Worm (Caenorhabditis elegans) whole organism, L4 larva: ENCODE measurements around the gene ins-5.

Experiments
- F44E2.7 ChIP-seq: fragments of 200-800 bp; sonication (Bioruptor generic); IDR thresholded peaks from 2 replicates; pipeline ENCODE4 v2.1.2; 2022; ENCODE audit warnings: missing genetic modification characterization, missing compliant biosample characterization
- F49E8.2 ChIP-seq: sonication (generic microtip); optimal IDR thresholded peaks from 2 replicates; lab custom pipeline; 2016; ENCODE audit warnings: missing compliant biosample characterization, mild to moderate bottlenecking, missing genetic modification characterization, borderline replicate concordance
- R02D3.7 ChIP-seq: fragments of 150-350 bp; sonication (generic microtip); optimal IDR thresholded peaks from 3 replicates; lab custom pipeline; 2014; ENCODE audit warnings: missing biosample characterization, missing genetic modification characterization
- T26A8.4 ChIP-seq: fragments of 200-800 bp; sonication (Bioruptor generic); IDR thresholded peaks from 2 replicates; pipeline ENCODE4 v1.3.6; 2022; ENCODE audit warnings: missing genetic modification characterization, missing compliant biosample characterization
- Y48G9A.11 ChIP-seq: fragments of 200-800 bp; sonication (Bioruptor generic); IDR thresholded peaks from 2 replicates; pipeline ENCODE4 v1.3.6; 2022; ENCODE audit warnings: missing genetic modification reagents, missing genetic modification characterization, missing compliant biosample characterization
- Y5F2A.4 ChIP-seq: fragments of 200-800 bp; sonication (Bioruptor generic); optimal IDR thresholded peaks from 2 replicates; lab custom pipeline; 2018; ENCODE audit warnings: mild to moderate bottlenecking, missing genetic modification characterization, missing compliant biosample characterization
- Y75B8A.6 ChIP-seq: fragments of 200-800 bp; sonication (Bioruptor generic); IDR thresholded peaks from 2 replicates; pipeline ENCODE4 v1.3.6; 2022; ENCODE audit warnings: missing genetic modification reagents, missing genetic modification characterization, missing compliant biosample characterization
- ZK337.2 ChIP-seq: fragments of 200-800 bp; sonication (Bioruptor generic); IDR thresholded peaks from 2 replicates; pipeline ENCODE4 v1.3.6; 2022; ENCODE audit warnings: missing genetic modification reagents, missing genetic modification characterization, missing compliant biosample characterization
- ZK546.5 ChIP-seq, 2 experiments: sonication (generic microtip); optimal IDR thresholded peaks; 2 replicates each; lab custom pipeline; 2017; ENCODE audit warnings: missing biosample characterization in 2 of 2, missing genetic modification characterization in 2 of 2
- aha-1 ChIP-seq: fragments of 150-350 bp; peaks from one replicate; lab custom pipeline; 2014; ENCODE audit warnings: missing biosample characterization, missing genetic modification characterization
- ama-1 ChIP-seq: fragments of 150-350 bp; optimal IDR thresholded peaks from 2 replicates; lab custom pipeline; 2014; ENCODE audit warnings: inconsistent platforms, mixed read lengths
- ceh-20 ChIP-seq: fragments of 200-800 bp; sonication (Bioruptor generic); IDR thresholded peaks from 2 replicates; pipeline ENCODE4 v1.3.6; 2022; ENCODE audit warnings: missing genetic modification reagents, missing genetic modification characterization, missing compliant biosample characterization
- ceh-44 ChIP-seq: fragments of 200-800 bp; sonication (Bioruptor generic); IDR thresholded peaks from 2 replicates; pipeline ENCODE4 v1.3.6; 2022; ENCODE audit warnings: missing genetic modification reagents, missing genetic modification characterization, missing compliant biosample characterization
- ceh-62 ChIP-seq: sonication (generic microtip); optimal IDR thresholded peaks from 2 replicates; lab custom pipeline; 2017; ENCODE audit warnings: missing biosample characterization, missing genetic modification characterization
- daf-16 ChIP-seq, 3 experiments: sonication (generic microtip); optimal IDR thresholded peaks; 2 replicates each; lab custom pipeline; 2016 to 2017; ENCODE audit warnings: missing genetic modification characterization in 3 of 3, missing genetic modification reagents in 3 of 3, mild to moderate bottlenecking in 2 of 3, missing compliant biosample characterization in 2 of 3, missing biosample characterization in 1 of 3, moderate library complexity in 1 of 3
- daf-19 ChIP-seq: fragments of 200-800 bp; sonication (Bioruptor generic); conservative IDR thresholded peaks from 2 replicates; pipeline ENCODE4 v1.3.6; 2022; ENCODE audit warnings: missing genetic modification characterization, missing compliant biosample characterization
- dmd-6 ChIP-seq: fragments of 200-800 bp; sonication (Bioruptor generic); IDR thresholded peaks from 2 replicates; pipeline ENCODE4 v1.3.6; 2022; ENCODE audit warnings: missing genetic modification reagents, missing genetic modification characterization, missing compliant biosample characterization
- dmd-9 ChIP-seq: fragments of 200-800 bp; sonication (Bioruptor generic); IDR thresholded peaks from 2 replicates; pipeline ENCODE4 v1.3.6; 2022; ENCODE audit warnings: missing genetic modification reagents, missing genetic modification characterization, missing compliant biosample characterization
- egl-27 ChIP-seq: sonication (generic microtip); optimal IDR thresholded peaks from 3 replicates; lab custom pipeline; 2017; ENCODE audit warnings: missing biosample characterization, missing genetic modification reagents, missing genetic modification characterization
- gei-8 ChIP-seq: fragments of 200-800 bp; sonication (Bioruptor generic); optimal IDR thresholded peaks from 2 replicates; lab custom pipeline; 2018; ENCODE audit warnings: mild to moderate bottlenecking, missing genetic modification characterization, missing compliant biosample characterization
- hif-1 ChIP-seq, 2 experiments: sonication (generic microtip); optimal IDR thresholded peaks; 2 replicates each; lab custom pipeline; 2016 to 2017; ENCODE audit warnings: missing compliant biosample characterization in 2 of 2, missing genetic modification characterization in 2 of 2, missing genetic modification reagents in 2 of 2, missing genotype in 2 of 2, mild to moderate bottlenecking in 1 of 2
- hlh-11 ChIP-seq: fragments of 200-800 bp; sonication (Bioruptor generic); optimal IDR thresholded peaks from 2 replicates; lab custom pipeline; 2018; ENCODE audit warnings: mild to moderate bottlenecking, missing genetic modification characterization, missing compliant biosample characterization
- jun-1 ChIP-seq: fragments of 150-350 bp; optimal IDR thresholded peaks from 2 replicates; lab custom pipeline; 2014; ENCODE audit warnings: missing biosample characterization, missing genetic modification reagents, missing genetic modification characterization
- lin-1 ChIP-seq: fragments of 200-800 bp; sonication (Bioruptor generic); IDR thresholded peaks from 2 replicates; pipeline ENCODE4 v1.3.6; 2022; ENCODE audit warnings: missing genetic modification reagents, missing genetic modification characterization, missing compliant biosample characterization
- lin-39 ChIP-seq: fragments of 150-350 bp; optimal IDR thresholded peaks from 2 replicates; lab custom pipeline; 2014; ENCODE audit warnings: missing biosample characterization, missing genetic modification reagents, missing genetic modification characterization
- lir-3 ChIP-seq: sonication (generic microtip); optimal IDR thresholded peaks from 2 replicates; lab custom pipeline; 2016; ENCODE audit warnings: mild to moderate bottlenecking, missing genetic modification characterization, missing compliant biosample characterization
- lsy-2 ChIP-seq, 2 experiments: fragments of 150-350 bp in 1 of 2; sonication (generic microtip) in 1 of 2; optimal IDR thresholded peaks; 2 replicates each; lab custom pipeline; 2014 to 2017; ENCODE audit warnings: missing biosample characterization in 2 of 2, missing genetic modification characterization in 2 of 2
- madf-5 ChIP-seq, 2 experiments: fragments of 200-800 bp; sonication (Bioruptor generic); IDR thresholded peaks; 2 replicates each; pipeline ENCODE4 v1.3.6; 2022; ENCODE audit warnings: missing compliant biosample characterization in 2 of 2, missing genetic modification characterization in 2 of 2
- mdt-29 ChIP-seq: fragments of 200-800 bp; sonication (Bioruptor generic); IDR thresholded peaks from 2 replicates; pipeline ENCODE4 v1.3.6; 2022; ENCODE audit warnings: missing genetic modification reagents, missing genetic modification characterization, missing compliant biosample characterization
- mep-1 ChIP-seq: fragments of 150-350 bp; sonication (generic microtip); optimal IDR thresholded peaks from 3 replicates; lab custom pipeline; 2014; ENCODE audit warnings: missing biosample characterization, missing genetic modification characterization
- mxl-2 ChIP-seq: fragments of 200-800 bp; sonication (Bioruptor generic); conservative IDR thresholded peaks from 2 replicates; pipeline ENCODE4 v1.3.6; 2022; ENCODE audit warnings: missing genetic modification reagents, missing genetic modification characterization, missing compliant biosample characterization
- mxl-3 ChIP-seq: fragments of 200-800 bp; sonication (Bioruptor generic); optimal IDR thresholded peaks from 2 replicates; lab custom pipeline; 2018; ENCODE audit warnings: mild to moderate bottlenecking, missing genetic modification characterization, missing compliant biosample characterization
- nhr-11 ChIP-seq: fragments of 150-350 bp; optimal IDR thresholded peaks from 2 replicates; lab custom pipeline; 2014; ENCODE audit warnings: missing biosample characterization, missing genetic modification characterization
- nhr-237 ChIP-seq: sonication (generic microtip); optimal IDR thresholded peaks from 2 replicates; lab custom pipeline; 2017; ENCODE audit warnings: missing biosample characterization, missing genetic modification characterization
- nhr-25 ChIP-seq: sonication (generic microtip); optimal IDR thresholded peaks from 2 replicates; lab custom pipeline; 2017; ENCODE audit warnings: missing genetic modification characterization, mild to moderate bottlenecking, missing compliant biosample characterization, antibody characterized with exemption, moderate library complexity, borderline replicate concordance; ENCODE audit not compliant: insufficient read depth
- nhr-41 ChIP-seq: fragments of 200-800 bp; sonication (Bioruptor generic); IDR thresholded peaks from 2 replicates; pipeline ENCODE4 v1.3.6; 2022; ENCODE audit warnings: missing genetic modification reagents, missing genetic modification characterization, missing compliant biosample characterization
- nhr-42 ChIP-seq: fragments of 200-800 bp; sonication (Bioruptor generic); IDR thresholded peaks from 2 replicates; pipeline ENCODE4 v1.3.6; 2022; ENCODE audit warnings: missing genetic modification characterization, missing compliant biosample characterization
- nhr-6 ChIP-seq: fragments of 150-350 bp; optimal IDR thresholded peaks from 2 replicates; lab custom pipeline; 2014; ENCODE audit warnings: missing biosample characterization, missing genetic modification characterization
- nhr-76 ChIP-seq: fragments of 150-350 bp; optimal IDR thresholded peaks from 2 replicates; lab custom pipeline; 2014; ENCODE audit warnings: missing biosample characterization, missing genetic modification characterization
- pha-4 ChIP-seq, 2 experiments: fragments of 150-350 bp in 1 of 2; fragments of 200-800 bp in 1 of 2; sonication (Bioruptor generic) in 1 of 2; IDR thresholded peaks in 1 of 2; optimal IDR thresholded peaks in 1 of 2; 2 replicates each; pipeline versions ENCODE4 v1.3.6 to Lab custom; 2014 to 2022; ENCODE audit warnings: missing genetic modification characterization in 2 of 2, missing genetic modification reagents in 2 of 2, missing biosample characterization in 1 of 2, missing compliant biosample characterization in 1 of 2
- saeg-2 ChIP-seq: fragments of 200-800 bp; sonication (Bioruptor generic); IDR thresholded peaks from 2 replicates; pipeline ENCODE4 v1.3.6; 2022; ENCODE audit warnings: missing genetic modification reagents, missing genetic modification characterization, missing compliant biosample characterization
- set-16 ChIP-seq: fragments of 200-800 bp; sonication (Bioruptor generic); IDR thresholded peaks from 2 replicates; pipeline ENCODE4 v1.3.6; 2022; ENCODE audit warnings: missing genetic modification reagents, missing genetic modification characterization, missing compliant biosample characterization
- snpc-1.2 ChIP-seq: fragments of 200-800 bp; sonication (Bioruptor generic); IDR thresholded peaks from 2 replicates; pipeline ENCODE4 v1.3.6; 2022; ENCODE audit warnings: missing genetic modification reagents, missing genetic modification characterization, missing compliant biosample characterization
- spr-3 ChIP-seq: fragments of 200-800 bp; sonication (Bioruptor generic); optimal IDR thresholded peaks from 2 replicates; lab custom pipeline; 2018; ENCODE audit warnings: mild to moderate bottlenecking, missing genetic modification characterization, missing compliant biosample characterization
- tra-1 ChIP-seq: fragments of 200-800 bp; sonication (Bioruptor generic); IDR thresholded peaks from 2 replicates; pipeline ENCODE4 v1.3.6; 2022; ENCODE audit warnings: missing genetic modification reagents, missing genetic modification characterization, missing compliant biosample characterization
- unc-130 ChIP-seq: sonication (generic microtip); optimal IDR thresholded peaks from 2 replicates; lab custom pipeline; 2016; ENCODE audit warnings: missing genetic modification reagents, missing genetic modification characterization, missing compliant biosample characterization
- zfp-2 ChIP-seq: sonication (generic microtip); optimal IDR thresholded peaks from 2 replicates; lab custom pipeline; 2016; ENCODE audit warnings: mild to moderate bottlenecking, missing genetic modification characterization, missing compliant biosample characterization
- ztf-11 ChIP-seq: fragments of 150-350 bp; optimal IDR thresholded peaks from 2 replicates; lab custom pipeline; 2014; ENCODE audit warnings: missing biosample characterization, missing genetic modification characterization
- ztf-7 ChIP-seq: fragments of 150-350 bp; optimal IDR thresholded peaks from 2 replicates; lab custom pipeline; 2014; ENCODE audit warnings: missing biosample characterization, missing genetic modification characterization

Gene ins-5

ce11 chrII:6047639-6048159 is 50.3 kb downstream of the ins-5 start, which contains the start of the genes R12C12.6 and ran-5 (continued):
- TF ChIP-seq ZK337.2 (GFP tag; lab: Robert Waterston, UW) (0 out of 2 replicates have a peak, but pooled peaks have one; percentile 53), ZK546.5 (tag; optimal IDR thresholded peaks at IDR 0.05; lab: Kevin White, UChicago) (no peak), snpc-1.2 (GFP tag; lab: Robert Waterston, UW) (no peak), daf-16 (GFP tag; optimal IDR thresholded peaks at IDR 0.05; lab: Kevin White, UChicago) (peak in 1 of 2 experiments; percentile 46), daf-16 (tag; optimal IDR thresholded peaks at IDR 0.05; lab: Kevin White, UChicago) (peak; percentile 68), daf-19 (GFP tag; lab: Robert Waterston, UW) (no peak), nhr-237 (tag; lab: Kevin White, UChicago) (no peak), mxl-2 (GFP tag; lab: Robert Waterston, UW) (no peak), zfp-2 (tag; lab: Kevin White, UChicago) (peak; percentile 13), nhr-6 (peak; percentile 52), mdt-29 (GFP tag; lab: Robert Waterston, UW) (no peak), nhr-11 (tag; lab: Kevin White, UChicago) (peak; percentile 25), aha-1 (tag; lab: Kevin White, UChicago) (no peak), ceh-44 (GFP tag; lab: Robert Waterston, UW) (no peak), lin-39 (tag; lab: Kevin White, UChicago) (no peak), nhr-42 (GFP tag; lab: Robert Waterston, UW) (peak; percentile 71; the same call in 1 of the 2 replicates), ceh-20 (peak; percentile 59; the same call in 1 of the 2 replicates), hlh-11 (peak; percentile 68), pha-4 (GFP tag; IDR thresholded peaks at IDR 0.05; lab: Robert Waterston, UW) (peak; percentile 57; the same call in 1 of the 2 replicates), pha-4 (tag; optimal IDR thresholded peaks at IDR 0.05; lab: Kevin White, UChicago) (peak; percentile 69), lir-3 (tag; lab: Kevin White, UChicago) (peak; percentile 27), nhr-76 (tag; lab: Kevin White, UChicago) (no peak), tra-1 (peak; percentile 44; the same call in 1 of the 2 replicates), set-16 (GFP tag; lab: Robert Waterston, UW) (no peak), dmd-6 (GFP tag; lab: Robert Waterston, UW) (peak; percentile 79), unc-130 (peak; percentile 42), egl-27 (tag; lab: Kevin White, UChicago) (no peak), jun-1 (tag; lab: Kevin White, UChicago) (peak; percentile 4), ceh-62 (tag; lab: Kevin White, UChicago) (no peak), dmd-9 (GFP tag; lab: Robert Waterston, UW) (peak; percentile 76), gei-8 (GFP tag; lab: Kevin White, UChicago) (no peak), madf-5 (GFP tag; IDR thresholded peaks at IDR 0.05; lab: Robert Waterston, UW) (no peak), R02D3.7 (tag; lab: Kevin White, UChicago) (no peak), Y48G9A.11 (GFP tag; lab: Robert Waterston, UW) (no peak), Y75B8A.6 (GFP tag; lab: Robert Waterston, UW) (no peak), nhr-41 (GFP tag; lab: Robert Waterston, UW) (no peak), nhr-25 (tag; lab: Kevin White, UChicago) (no peak), mxl-3 (GFP tag; lab: Kevin White, UChicago) (no peak), hif-1 (tag; optimal IDR thresholded peaks at IDR 0.05; lab: Kevin White, UChicago) (no peak), F49E8.2 (tag; lab: Kevin White, UChicago) (peak; percentile 63), F44E2.7 (GFP tag; lab: Robert Waterston, UW) (no peak), ztf-7 (peak; percentile 75), ztf-11 (no peak), spr-3 (peak; percentile 40), lsy-2 (tag; optimal IDR thresholded peaks at IDR 0.05; lab: Kevin White, UChicago) (peak in 1 of 2 experiments; percentile 92), saeg-2 (GFP tag; lab: Robert Waterston, UW) (0 out of 2 replicates have a peak, but pooled peaks have one; percentile 12), ama-1 (lab: Kevin White, UChicago) (no peak), T26A8.4 (GFP tag; lab: Robert Waterston, UW) (peak; percentile 81), lin-1 (GFP tag; lab: Robert Waterston, UW) (no peak), Y5F2A.4 (no peak), mep-1 (peak; percentile 87)
